Worm (Caenorhabditis elegans) whole organism, L1 larva: ENCODE data around the gene csr-1.
A peak's percentile ranks its signal among the peaks of the same experiment; 100 is the strongest.

ENCODE experiments used
- C16A3.4 ChIP-seq: fragments of 150-350 bp; optimal IDR thresholded peaks from 2 replicates; lab custom pipeline; 2014; ENCODE audit warnings: missing biosample characterization, missing genetic modification characterization
- F16B12.6 ChIP-seq: fragments of 150-350 bp; optimal IDR thresholded peaks from 2 replicates; lab custom pipeline; 2014; ENCODE audit warnings: missing biosample characterization, missing genetic modification characterization
- blmp-1 ChIP-seq: fragments of 150-350 bp; optimal IDR thresholded peaks from 2 replicates; lab custom pipeline; 2014; ENCODE audit warnings: missing biosample characterization, missing genetic modification characterization
- ceh-8 ChIP-seq: fragments of 200-800 bp; sonication (Bioruptor generic); optimal IDR thresholded peaks from 2 replicates; lab custom pipeline; 2018; ENCODE audit warnings: mild to moderate bottlenecking, missing genetic modification characterization, moderate library complexity, missing compliant biosample characterization
- ceh-82 ChIP-seq, 3 experiments: fragments of 150-350 bp in 1 of 3; sonication (generic microtip) in 2 of 3; optimal IDR thresholded peaks; 2 replicates each; lab custom pipeline; 2014 to 2017; ENCODE audit warnings: missing biosample characterization in 3 of 3, missing genetic modification characterization in 3 of 3
- ceh-88 ChIP-seq: fragments of 200-800 bp; sonication (Bioruptor generic); IDR thresholded peaks from 2 replicates; pipeline ENCODE4 v1.3.6; 2022; ENCODE audit warnings: missing genetic modification characterization, missing compliant biosample characterization
- dpl-1 ChIP-seq, 3 experiments: fragments of 150-350 bp in 2 of 3; sonication (generic microtip) in 1 of 3; optimal IDR thresholded peaks; 2 replicates each; lab custom pipeline; 2014 to 2017; ENCODE audit warnings: missing biosample characterization in 3 of 3, missing genetic modification characterization in 3 of 3, missing genetic modification reagents in 3 of 3
- dsc-1 ChIP-seq: sonication (generic microtip); optimal IDR thresholded peaks from 2 replicates; lab custom pipeline; 2016; ENCODE audit warnings: mild to moderate bottlenecking, missing genetic modification characterization, missing compliant biosample characterization
- efl-1 ChIP-seq, 4 experiments: fragments of 150-350 bp; optimal IDR thresholded peaks in 3 of 4; peaks in 1 of 4; 1 replicate in 1 of 4; 2 replicates in 3 of 4; lab custom pipeline; 2014; ENCODE audit warnings: missing biosample characterization in 2 of 4, missing genetic modification characterization in 2 of 4, missing genetic modification reagents in 2 of 4
- elt-3 ChIP-seq, 6 experiments: fragments of 150-350 bp in 1 of 6; sonication (generic microtip); optimal IDR thresholded peaks; 2 replicates each; lab custom pipeline; 2017 to 2018; ENCODE audit warnings: missing biosample characterization in 6 of 6, missing genetic modification characterization in 6 of 6, inconsistent platforms in 1 of 6
- fkh-8 ChIP-seq: sonication (generic microtip); optimal IDR thresholded peaks from 2 replicates; lab custom pipeline; 2016; ENCODE audit warnings: mild to moderate bottlenecking, missing genetic modification characterization, missing compliant biosample characterization
- fos-1 ChIP-seq: fragments of 150-350 bp; optimal IDR thresholded peaks from 2 replicates; lab custom pipeline; 2014; ENCODE audit warnings: missing biosample characterization, missing genetic modification characterization
- irx-1 ChIP-seq: sonication (generic microtip); optimal IDR thresholded peaks from 2 replicates; lab custom pipeline; 2016; ENCODE audit warnings: missing genetic modification characterization, missing compliant biosample characterization
- isw-1 ChIP-seq: fragments of 200-800 bp; sonication (Bioruptor generic); IDR thresholded peaks from 2 replicates; pipeline ENCODE4 v1.3.6; 2022; ENCODE audit warnings: missing genetic modification characterization, missing compliant biosample characterization
- jun-1 ChIP-seq: fragments of 150-350 bp; optimal IDR thresholded peaks from 2 replicates; lab custom pipeline; 2014; ENCODE audit warnings: missing biosample characterization, missing genetic modification reagents, missing genetic modification characterization
- lin-13 ChIP-seq: fragments of 150-350 bp; optimal IDR thresholded peaks from 2 replicates; lab custom pipeline; 2014; ENCODE audit warnings: missing biosample characterization, missing genetic modification reagents, missing genetic modification characterization
- lin-14 ChIP-seq: fragments of 200-800 bp; sonication (Bioruptor generic); optimal IDR thresholded peaks from 2 replicates; lab custom pipeline; 2018; ENCODE audit warnings: mild to moderate bottlenecking, missing genetic modification characterization, moderate library complexity, missing compliant biosample characterization
- lin-15B ChIP-seq: fragments of 150-350 bp; sonication (generic microtip); optimal IDR thresholded peaks from 3 replicates; lab custom pipeline; 2014; ENCODE audit warnings: missing biosample characterization, missing genetic modification characterization
- lin-35 ChIP-seq, 2 experiments: fragments of 150-350 bp; optimal IDR thresholded peaks; 2 replicates each; lab custom pipeline; 2014; ENCODE audit warnings: missing biosample characterization in 2 of 2, missing genetic modification characterization in 2 of 2, missing genetic modification reagents in 2 of 2
- lsy-2 ChIP-seq, 2 experiments: fragments of 150-350 bp; optimal IDR thresholded peaks; 2 replicates each; lab custom pipeline; 2014; ENCODE audit warnings: missing biosample characterization in 2 of 2, missing genetic modification characterization in 2 of 2
- mab-9 ChIP-seq: fragments of 200-800 bp; sonication (Bioruptor generic); IDR thresholded peaks from 2 replicates; pipeline ENCODE4 v1.3.6; 2022; ENCODE audit warnings: missing genetic modification reagents, missing genetic modification characterization, missing compliant biosample characterization
- mdl-1 ChIP-seq, 2 experiments: fragments of 150-350 bp; optimal IDR thresholded peaks; 2 replicates each; lab custom pipeline; 2014 to 2017; ENCODE audit warnings: missing biosample characterization in 2 of 2, missing genetic modification characterization in 2 of 2, inconsistent platforms in 1 of 2
- mep-1 ChIP-seq: fragments of 150-350 bp; optimal IDR thresholded peaks from 2 replicates; lab custom pipeline; 2014; ENCODE audit warnings: missing biosample characterization, missing genetic modification characterization
- nhr-19 ChIP-seq: fragments of 200-800 bp; sonication (Bioruptor generic); conservative IDR thresholded peaks from 2 replicates; pipeline ENCODE4 v1.3.6; 2022; ENCODE audit warnings: missing genetic modification characterization, missing compliant biosample characterization
- nhr-20 ChIP-seq: sonication (generic microtip); optimal IDR thresholded peaks from 2 replicates; lab custom pipeline; 2016; ENCODE audit warnings: mild to moderate bottlenecking, missing genetic modification characterization, missing compliant biosample characterization
- nhr-28 ChIP-seq: fragments of 150-350 bp; optimal IDR thresholded peaks from 2 replicates; lab custom pipeline; 2014; ENCODE audit warnings: missing biosample characterization, missing genetic modification characterization
- nhr-47 ChIP-seq: sonication (generic microtip); optimal IDR thresholded peaks from 2 replicates; lab custom pipeline; 2016; ENCODE audit warnings: mild to moderate bottlenecking, missing genetic modification characterization, moderate library complexity, missing compliant biosample characterization
- nhr-71 ChIP-seq: sonication (generic microtip); optimal IDR thresholded peaks from 2 replicates; lab custom pipeline; 2016; ENCODE audit warnings: mild to moderate bottlenecking, missing genetic modification characterization, moderate library complexity, missing compliant biosample characterization
- nhr-77 ChIP-seq: fragments of 150-350 bp; optimal IDR thresholded peaks from 2 replicates; lab custom pipeline; 2014; ENCODE audit warnings: missing biosample characterization, missing genetic modification characterization
- nhr-85 ChIP-seq: sonication (generic microtip); peaks from one replicate; lab custom pipeline; 2016; ENCODE audit warnings: missing genetic modification characterization, inconsistent platforms, missing compliant biosample characterization
- nhr-90 ChIP-seq: sonication (generic microtip); optimal IDR thresholded peaks from 2 replicates; lab custom pipeline; 2016; ENCODE audit warnings: mild to moderate bottlenecking, missing genetic modification characterization, missing compliant biosample characterization; ENCODE audit not compliant: poor library complexity
- pax-3 ChIP-seq: fragments of 200-800 bp; sonication (Bioruptor generic); optimal IDR thresholded peaks from 2 replicates; lab custom pipeline; 2018; ENCODE audit warnings: mild to moderate bottlenecking, missing genetic modification characterization, moderate library complexity, missing compliant biosample characterization
- rnt-1 ChIP-seq: sonication (generic microtip); optimal IDR thresholded peaks from 2 replicates; lab custom pipeline; 2016; ENCODE audit warnings: mild to moderate bottlenecking, missing genetic modification characterization, moderate library complexity, missing compliant biosample characterization
- skn-1 ChIP-seq: fragments of 150-350 bp; optimal IDR thresholded peaks from 2 replicates; lab custom pipeline; 2014; ENCODE audit warnings: missing biosample characterization, missing genetic modification characterization
- snu-23 ChIP-seq: sonication (generic microtip); optimal IDR thresholded peaks from 2 replicates; lab custom pipeline; 2016; ENCODE audit warnings: missing genetic modification characterization, missing compliant biosample characterization
- swsn-7 ChIP-seq: sonication (generic microtip); optimal IDR thresholded peaks from 2 replicates; lab custom pipeline; 2016; ENCODE audit warnings: missing genetic modification characterization, missing compliant biosample characterization
- tbx-2 ChIP-seq: sonication (generic microtip); optimal IDR thresholded peaks from 2 replicates; lab custom pipeline; 2016; ENCODE audit warnings: missing genetic modification characterization, missing compliant biosample characterization
- tlp-1 ChIP-seq: fragments of 150-350 bp; optimal IDR thresholded peaks from 2 replicates; lab custom pipeline; 2014; ENCODE audit warnings: missing biosample characterization, missing genetic modification characterization
- unc-130 ChIP-seq: fragments of 150-350 bp; optimal IDR thresholded peaks from 2 replicates; lab custom pipeline; 2017; ENCODE audit warnings: missing biosample characterization, missing genetic modification characterization, inconsistent platforms
- unc-30 ChIP-seq: sonication (generic microtip); optimal IDR thresholded peaks from 2 replicates; lab custom pipeline; 2017; ENCODE audit warnings: missing biosample characterization, missing genetic modification characterization
- unc-86 ChIP-seq: sonication (generic microtip); optimal IDR thresholded peaks from 2 replicates; lab custom pipeline; 2016; ENCODE audit warnings: missing genetic modification characterization, missing compliant biosample characterization
- unc-98 ChIP-seq: fragments of 200-800 bp; sonication (Bioruptor generic); IDR thresholded peaks from 2 replicates; pipeline ENCODE4 v1.3.6; 2022; ENCODE audit warnings: missing genetic modification characterization, missing compliant biosample characterization
- vab-15 ChIP-seq: sonication (generic microtip); optimal IDR thresholded peaks from 2 replicates; lab custom pipeline; 2017; ENCODE audit warnings: missing genotype, mild to moderate bottlenecking, missing genetic modification characterization, missing compliant biosample characterization
- xbp-1 ChIP-seq: sonication (generic microtip); optimal IDR thresholded peaks from 2 replicates; lab custom pipeline; 2016; ENCODE audit warnings: missing genetic modification characterization, missing compliant biosample characterization
- ztf-11 ChIP-seq, 2 experiments: sonication (generic microtip); optimal IDR thresholded peaks; 2 replicates each; lab custom pipeline; 2016 to 2017; ENCODE audit warnings: missing genetic modification characterization in 2 of 2, missing biosample characterization in 1 of 2, missing compliant biosample characterization in 1 of 2

The csr-1 gene

ce11 chrIV:7943272-7943671 lies 13.8 kb upstream of the csr-1 start (continued):
- TF ChIP-seq nhr-28 (tag; lab: Kevin White, UChicago) (no peak), unc-30 (tag; lab: Kevin White, UChicago) (no peak), skn-1 (tag; lab: Kevin White, UChicago) (no peak)

ce11 chrIV:7946457-7946856 lies 10.6 kb upstream of the csr-1 start, which contains the start of gene czw-1:
czw-1 (minus strand) TSS chrIV:7946825.
- TF ChIP-seq nhr-77 (tag; lab: Kevin White, UChicago) (no peak), xbp-1 (tag; lab: Kevin White, UChicago) (no peak), dpl-1 (GFP tag; optimal IDR thresholded peaks at IDR 0.05; lab: Kevin White, UChicago) (peak in 2 of 3 experiments; percentile 36 to 49), nhr-20 (tag; lab: Kevin White, UChicago) (no peak), efl-1 (optimal IDR thresholded peaks at IDR 0.05; lab: Kevin White, UChicago) (no peak), efl-1 (GFP tag; optimal IDR thresholded peaks at IDR 0.05 in 1 of 2; lab: Kevin White, UChicago) (peak; percentile 52 to 97), tlp-1 (tag; lab: Kevin White, UChicago) (no peak), nhr-47 (no peak), lin-35 (GFP tag; optimal IDR thresholded peaks at IDR 0.05; lab: Kevin White, UChicago) (peak in 1 of 2 experiments; percentile 61)

- TF ChIP-seq pax-3 (tag; lab: Kevin White, UChicago) (peak; percentile 54), ceh-88 (GFP tag; lab: Robert Waterston, UW) (peak; percentile 87), ceh-82 (tag; optimal IDR thresholded peaks at IDR 0.05; lab: Kevin White, UChicago) (peak; percentile 17 to 77 (median 32)), dsc-1 (tag; lab: Kevin White, UChicago) (peak; percentile 35), ztf-11 (tag; optimal IDR thresholded peaks at IDR 0.05; lab: Kevin White, UChicago) (peak in 1 of 2 experiments; percentile 48), vab-15 (tag; lab: Kevin White, UChicago) (peak; percentile 32), lsy-2 (tag; optimal IDR thresholded peaks at IDR 0.05; lab: Kevin White, UChicago) (peak; percentile 88 to 98), nhr-90 (peak; percentile 39), unc-86 (peak; percentile 49), isw-1 (GFP tag; lab: Robert Waterston, UW) (peak; percentile 91), nhr-77 (tag; lab: Kevin White, UChicago) (peak; percentile 39), nhr-85 (tag; lab: Kevin White, UChicago) (peak; percentile 68), xbp-1 (tag; lab: Kevin White, UChicago) (peak; percentile 53), ceh-8 (peak; percentile 28), mep-1 (tag; lab: Kevin White, UChicago) (peak; percentile 67), nhr-47 (peak; percentile 73), efl-1 (optimal IDR thresholded peaks at IDR 0.05; lab: Kevin White, UChicago) (peak; percentile 69 to 78), efl-1 (GFP tag; optimal IDR thresholded peaks at IDR 0.05 in 1 of 2; lab: Kevin White, UChicago) (peak; percentile 62 to 96), fos-1 (tag; lab: Kevin White, UChicago) (peak; percentile 16), snu-23 (GFP tag; lab: Kevin White, UChicago) (peak; percentile 75), blmp-1 (tag; lab: Kevin White, UChicago) (peak; percentile 52), fkh-8 (peak; percentile 75), unc-98 (peak; percentile 69; the same call in 1 of the 2 replicates), lin-13 (GFP tag; lab: Kevin White, UChicago) (peak; percentile 76), swsn-7 (tag; lab: Kevin White, UChicago) (peak; percentile 64), rnt-1 (peak; percentile 81), nhr-19 (GFP tag; lab: Robert Waterston, UW) (peak; percentile 91), elt-3 (tag; optimal IDR thresholded peaks at IDR 0.05; lab: Kevin White, UChicago) (peak in 1 of 6 experiments; percentile 25), dpl-1 (GFP tag; optimal IDR thresholded peaks at IDR 0.05; lab: Kevin White, UChicago) (peak; percentile 43 to 65 (median 64)), nhr-20 (tag; lab: Kevin White, UChicago) (peak; percentile 75), skn-1 (tag; lab: Kevin White, UChicago) (peak; percentile 45), mab-9 (GFP tag; lab: Robert Waterston, UW) (peak; percentile 73), nhr-71 (tag; lab: Kevin White, UChicago) (peak; percentile 84), F16B12.6 (tag; lab: Kevin White, UChicago) (peak; percentile 88), lin-14 (GFP tag; lab: Kevin White, UChicago) (peak; percentile 76), lin-35 (GFP tag; optimal IDR thresholded peaks at IDR 0.05; lab: Kevin White, UChicago) (peak; percentile 47 to 80), mdl-1 (tag; optimal IDR thresholded peaks at IDR 0.05; lab: Kevin White, UChicago) (peak in 1 of 2 experiments; percentile 45), unc-130 (tag; lab: Kevin White, UChicago) (peak; percentile 57), C16A3.4 (tag; lab: Kevin White, UChicago) (peak; percentile 69), lin-15B (tag; lab: Kevin White, UChicago) (peak; percentile 46), irx-1 (tag; lab: Kevin White, UChicago) (peak; percentile 19), tbx-2 (tag; lab: Kevin White, UChicago) (peak; percentile 69), jun-1 (tag; lab: Kevin White, UChicago) (peak; percentile 39)
Measured at ce11 chrIV:7946899-7947499, 10.1 kb upstream of the csr-1 start, which contains the start of gene F20D12.12. F20D12.12 (plus strand) TSS chrIV:7947440.
